Fruit fly (Drosophila melanogaster): ENCODE data around the gene CG33995.
A peak's percentile ranks its signal among the peaks of the same experiment; 100 is the strongest.

DNA sequence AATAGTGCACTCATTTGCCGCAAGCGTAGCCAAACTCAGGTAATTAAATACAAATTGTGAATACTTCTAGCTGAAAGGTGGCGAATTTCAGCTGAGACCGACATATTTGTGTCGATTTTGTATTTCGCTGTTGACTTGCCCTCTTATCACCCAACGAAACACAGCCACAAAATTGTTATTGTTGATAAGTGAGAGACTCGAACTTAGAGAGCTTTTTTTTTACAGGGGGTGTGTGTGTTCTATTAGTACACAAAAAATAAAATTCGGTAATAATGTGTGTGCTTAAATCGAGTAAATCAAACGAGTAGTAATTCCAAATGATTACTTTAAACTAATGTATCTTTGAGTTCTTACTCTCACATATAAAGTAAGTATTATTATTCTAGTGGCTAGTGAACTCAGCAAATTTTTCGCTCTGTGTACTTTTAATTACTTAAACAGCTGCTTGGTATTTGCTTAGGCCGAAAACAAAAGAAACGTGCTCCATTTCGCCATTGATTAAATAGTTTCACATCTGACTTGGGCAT is 17.9 kb downstream of the CG33995 start:
- TF ChIP-seq usp (GFP tag; optimal IDR thresholded peaks at IDR 0.05) (no peak), sv (GFP tag; optimal IDR thresholded peaks at IDR 0.05) (peak; percentile 64), fru (GFP tag; optimal IDR thresholded peaks at IDR 0.05) (peak; percentile 92), ey (GFP tag; optimal IDR thresholded peaks at IDR 0.05) (peak; percentile 79), Sp1 (GFP tag; optimal IDR thresholded peaks at IDR 0.05) (peak; percentile 82)
